Worm (Caenorhabditis elegans): ENCODE results near the gene ZC116.1.

The ZC116.1 gene

ce11 chrV:12564902-12565301 is 44.7 kb upstream of the ZC116.1 start (continued):
- no peak for TF ChIP-seq zag-1 (tag; optimal IDR thresholded peaks at IDR 0.05)
- no peak for TF ChIP-seq mep-1 (tag; optimal IDR thresholded peaks at IDR 0.05)
- no peak for TF ChIP-seq nhr-84 (tag; optimal IDR thresholded peaks at IDR 0.05)
- no peak for TF ChIP-seq unc-86 (tag; optimal IDR thresholded peaks at IDR 0.05)
- TF ChIP-seq nhr-28 (tag; optimal IDR thresholded peaks at IDR 0.05), result no peak
- no peak for TF ChIP-seq xbp-1 (tag; optimal IDR thresholded peaks at IDR 0.05)

- peak; percentile 68 for TF ChIP-seq pax-3 (tag; optimal IDR thresholded peaks at IDR 0.05)
- TF ChIP-seq nhr-28 (tag; optimal IDR thresholded peaks at IDR 0.05), result no peak
- no peak for TF ChIP-seq blmp-1 (tag; optimal IDR thresholded peaks at IDR 0.05)
- peak; percentile 33 for TF ChIP-seq sox-4 (tag; optimal IDR thresholded peaks at IDR 0.05)
- no peak for TF ChIP-seq lsy-2 (tag; optimal IDR thresholded peaks at IDR 0.05)
- TF ChIP-seq dsc-1 (tag; optimal IDR thresholded peaks at IDR 0.05), result peak; percentile 80
- TF ChIP-seq nhr-71 (tag; optimal IDR thresholded peaks at IDR 0.05), result no peak
- TF ChIP-seq efl-1 (optimal IDR thresholded peaks at IDR 0.05), result no peak
- no peak for TF ChIP-seq efl-1 (GFP tag; optimal IDR thresholded peaks at IDR 0.05 in 1 of 2)
These were observed 42.3 kb upstream of the ZC116.1 start for ce11 chrV:12567312-12567711.

- TF ChIP-seq egl-27 (tag; optimal IDR thresholded peaks at IDR 0.05), result no peak
- no peak for TF ChIP-seq nhr-20 (tag; optimal IDR thresholded peaks at IDR 0.05)
- no peak for TF ChIP-seq C16A3.4 (tag; optimal IDR thresholded peaks at IDR 0.05)
- no peak for TF ChIP-seq pax-3 (tag; optimal IDR thresholded peaks at IDR 0.05)
- TF ChIP-seq dpl-1 (GFP tag; optimal IDR thresholded peaks at IDR 0.05), result no peak
- no peak for TF ChIP-seq jun-1 (tag; optimal IDR thresholded peaks at IDR 0.05)
- TF ChIP-seq pag-3 (tag; optimal IDR thresholded peaks at IDR 0.05; ENCODE audit: borderline replicate concordance, insufficient read depth), result no peak
- no peak for TF ChIP-seq mef-2 (tag; optimal IDR thresholded peaks at IDR 0.05)
- TF ChIP-seq nhr-85 (tag), result no peak
- no peak for TF ChIP-seq fkh-4 (tag; optimal IDR thresholded peaks at IDR 0.05; ENCODE audit: borderline replicate concordance)
- TF ChIP-seq xbp-1 (tag; optimal IDR thresholded peaks at IDR 0.05), result no peak
- TF ChIP-seq rnt-1 (tag; optimal IDR thresholded peaks at IDR 0.05), result no peak
- TF ChIP-seq snu-23 (GFP tag; optimal IDR thresholded peaks at IDR 0.05), result no peak
- no peak for TF ChIP-seq lin-13 (GFP tag; optimal IDR thresholded peaks at IDR 0.05)
- TF ChIP-seq nhr-90 (tag; optimal IDR thresholded peaks at IDR 0.05; ENCODE audit: poor library complexity), result no peak
- TF ChIP-seq snpc-4 (tag; optimal IDR thresholded peaks at IDR 0.05), result no peak
These were observed 41.8 kb upstream of the ZC116.1 start, which contains the start of gene E02A10.4 for ce11 chrV:12567850-12568249. Gene E02A10.4, minus strand, starts transcription at chrV:12567950.

- no peak for TF ChIP-seq dpl-1 (GFP tag; optimal IDR thresholded peaks at IDR 0.05)
- peak; percentile 69 for TF ChIP-seq dsc-1 (tag; optimal IDR thresholded peaks at IDR 0.05)
- no peak for TF ChIP-seq efl-1 (optimal IDR thresholded peaks at IDR 0.05)
- TF ChIP-seq efl-1 (GFP tag; optimal IDR thresholded peaks at IDR 0.05 in 1 of 2), result no peak
- TF ChIP-seq egl-13 (tag; optimal IDR thresholded peaks at IDR 0.05), result no peak
- peak; percentile 42 for TF ChIP-seq fkh-8 (tag; optimal IDR thresholded peaks at IDR 0.05)
- no peak for TF ChIP-seq hlh-4 (tag; optimal IDR thresholded peaks at IDR 0.05)
- peak; percentile 60 for TF ChIP-seq pax-3 (tag; optimal IDR thresholded peaks at IDR 0.05)
These were observed 39.4 kb upstream of the ZC116.1 start for ce11 chrV:12570271-12570670.

- TF ChIP-seq ceh-8 (GFP tag; optimal IDR thresholded peaks at IDR 0.05), result peak; percentile 68
- no peak for TF ChIP-seq nhr-76 (tag; optimal IDR thresholded peaks at IDR 0.05)
These were observed 33.8 kb upstream of the ZC116.1 start for ce11 chrV:12575846-12576245.

ce11 chrV:12576495-12576947 is 33.1 kb upstream of the ZC116.1 start, which contains the start of gene grl-23:
Gene grl-23, minus strand, starts transcription at chrV:12576897.
- TF ChIP-seq pax-3 (tag; optimal IDR thresholded peaks at IDR 0.05) (no peak), ama-1 (optimal IDR thresholded peaks at IDR 0.05) (no peak), ces-1 (GFP tag; optimal IDR thresholded peaks at IDR 0.05) (no peak), ztf-11 (tag; optimal IDR thresholded peaks at IDR 0.05) (no peak), F16B12.6 (tag; optimal IDR thresholded peaks at IDR 0.05) (no peak), ceh-88 (GFP tag; IDR thresholded peaks at IDR 0.05) (no peak), swsn-7 (tag; optimal IDR thresholded peaks at IDR 0.05) (no peak), lin-13 (GFP tag; optimal IDR thresholded peaks at IDR 0.05) (no peak), tlp-1 (tag; optimal IDR thresholded peaks at IDR 0.05) (no peak), ceh-63 (GFP tag; optimal IDR thresholded peaks at IDR 0.05) (no peak), irx-1 (tag; optimal IDR thresholded peaks at IDR 0.05) (no peak), lir-3 (tag; optimal IDR thresholded peaks at IDR 0.05; ENCODE audit: poor library complexity) (no peak), isw-1 (GFP tag; IDR thresholded peaks at IDR 0.05) (no peak), mep-1 (tag; optimal IDR thresholded peaks at IDR 0.05) (no peak), nhr-71 (tag; optimal IDR thresholded peaks at IDR 0.05) (no peak), nhr-77 (tag; optimal IDR thresholded peaks at IDR 0.05) (no peak)

Measured in whole organism, L1 larva.